Fruit fly (Drosophila melanogaster) whole organism, wandering third instar larva: ENCODE data around the gene Proc-R.

Experiments
- Abd-B ChIP-seq: fragments of >200 bp; optimal IDR thresholded peaks from 2 replicates; lab custom pipeline; 2017; ENCODE audit warnings: missing biosample characterization, missing genetic modification characterization
- CG9705 ChIP-seq: fragments of 200-800 bp; sonication (Bioruptor generic); optimal IDR thresholded peaks from 2 replicates; lab custom pipeline; 2018; ENCODE audit warnings: missing biosample characterization, mild to moderate bottlenecking, missing genetic modification characterization
- Dfd ChIP-seq: fragments of >200 bp; optimal IDR thresholded peaks from 2 replicates; lab custom pipeline; 2017; ENCODE audit warnings: missing biosample characterization, missing genetic modification characterization
- GATAd ChIP-seq: sonication (Bioruptor generic); optimal IDR thresholded peaks from 2 replicates; lab custom pipeline; 2016; ENCODE audit warnings: missing biosample characterization, missing genetic modification characterization
- HLH106 ChIP-seq: fragments of 200-800 bp; optimal IDR thresholded peaks from 3 replicates; lab custom pipeline; 2019; ENCODE audit warnings: missing biosample characterization, mild to moderate bottlenecking, missing genetic modification characterization, moderate library complexity
- Hnf4 ChIP-seq: fragments of 200-800 bp; sonication (Bioruptor generic); optimal IDR thresholded peaks from 2 replicates; lab custom pipeline; 2016; ENCODE audit warnings: missing biosample characterization, mild to moderate bottlenecking, missing genetic modification characterization
- Hr78 ChIP-seq: fragments of >200 bp; optimal IDR thresholded peaks from 2 replicates; lab custom pipeline; 2017; ENCODE audit warnings: missing biosample characterization, missing genetic modification characterization
- Hr83 ChIP-seq: fragments of 200-300 bp; sonication (Bioruptor generic); optimal IDR thresholded peaks from 2 replicates; lab custom pipeline; 2016; ENCODE audit warnings: missing biosample characterization, mild to moderate bottlenecking, missing genetic modification characterization, moderate library complexity; ENCODE audit not compliant: poor library complexity, severe bottlenecking
- Jra ChIP-seq: sonication (Bioruptor generic); optimal IDR thresholded peaks from 2 replicates; lab custom pipeline; 2016; ENCODE audit warnings: missing biosample characterization, missing genetic modification characterization
- Myc ChIP-seq: fragments of >200 bp; optimal IDR thresholded peaks from 2 replicates; lab custom pipeline; 2017
- N ChIP-seq: fragments of >200 bp; optimal IDR thresholded peaks from 2 replicates; lab custom pipeline; 2018; ENCODE audit warnings: missing biosample characterization, missing external identifiers, missing genetic modification characterization
- Rel ChIP-seq, 2 experiments: fragments of 200-800 bp; sonication (Bioruptor generic) in 1 of 2; optimal IDR thresholded peaks; 2 replicates in 1 of 2; 3 replicates in 1 of 2; lab custom pipeline; 2016 to 2019; ENCODE audit warnings: mild to moderate bottlenecking in 2 of 2, missing biosample characterization in 2 of 2, missing genetic modification characterization in 2 of 2, moderate library complexity in 1 of 2
- Sp1 ChIP-seq: fragments of 200-800 bp; sonication (Bioruptor generic); optimal IDR thresholded peaks from 3 replicates; lab custom pipeline; 2019; ENCODE audit warnings: missing biosample characterization, mild to moderate bottlenecking, missing genetic modification characterization, moderate library complexity
- Vsx2 ChIP-seq: fragments of 200-300, 225-300 bp; sonication (Bioruptor generic); optimal IDR thresholded peaks from 2 replicates; lab custom pipeline; 2018; ENCODE audit warnings: missing biosample characterization, missing genetic modification characterization; ENCODE audit not compliant: partially characterized antibody
- br ChIP-seq: fragments of 200-800 bp; sonication (Bioruptor generic); optimal IDR thresholded peaks from 2 replicates; lab custom pipeline; 2016; ENCODE audit warnings: missing biosample characterization, missing genetic modification characterization
- dl ChIP-seq, 2 experiments: fragments of 175-275, 200-275 bp in 1 of 2; fragments of 200-275 bp in 1 of 2; sonication (Bioruptor generic); optimal IDR thresholded peaks; lab custom pipeline; 2018; ENCODE audit warnings: mild to moderate bottlenecking in 2 of 2, missing biosample characterization in 2 of 2, missing genetic modification characterization in 2 of 2, moderate library complexity in 2 of 2; ENCODE audit not compliant: partially characterized antibody in 2 of 2, insufficient read depth in 1 of 2
- dmrt93B ChIP-seq: fragments of 200-800 bp; sonication (Bioruptor generic); optimal IDR thresholded peaks from 2 replicates; lab custom pipeline; 2018; ENCODE audit warnings: missing biosample characterization, mild to moderate bottlenecking, missing genetic modification characterization
- dsf ChIP-seq: sonication (Bioruptor generic); optimal IDR thresholded peaks from 2 replicates; lab custom pipeline; 2016; ENCODE audit warnings: missing biosample characterization, missing genetic modification characterization, borderline replicate concordance
- foxo ChIP-seq, 2 experiments: fragments of 200-800 bp; sonication (Bioruptor generic); optimal IDR thresholded peaks; 2 replicates in 1 of 2; 3 replicates in 1 of 2; lab custom pipeline; 2016 to 2017; ENCODE audit warnings: missing biosample characterization in 2 of 2, missing genetic modification characterization in 2 of 2
- fru ChIP-seq: fragments of 200-800 bp; sonication (Bioruptor generic); optimal IDR thresholded peaks from 3 replicates; lab custom pipeline; 2016; ENCODE audit warnings: missing biosample characterization, mild to moderate bottlenecking, missing genetic modification characterization
- h ChIP-seq: fragments of 200-800 bp; sonication (Bioruptor generic); optimal IDR thresholded peaks from 3 replicates; lab custom pipeline; 2016; ENCODE audit warnings: missing biosample characterization, mild to moderate bottlenecking, missing genetic modification characterization
- jim ChIP-seq: fragments of 175-275, 200-325 bp; sonication (Bioruptor generic); optimal IDR thresholded peaks from 2 replicates; lab custom pipeline; 2016; ENCODE audit warnings: missing biosample characterization, mild to moderate bottlenecking, missing genetic modification characterization
- lola ChIP-seq: fragments of >200 bp; optimal IDR thresholded peaks from 2 replicates; lab custom pipeline; 2017; ENCODE audit warnings: missing biosample characterization, missing genetic modification characterization
- pan ChIP-seq: fragments of >200 bp; optimal IDR thresholded peaks from 2 replicates; lab custom pipeline; 2017
- psq ChIP-seq: fragments of 200-800 bp; sonication (Bioruptor generic); optimal IDR thresholded peaks from 3 replicates; lab custom pipeline; 2017; ENCODE audit warnings: missing biosample characterization, mild to moderate bottlenecking, missing genetic modification characterization, moderate library complexity
- rgr ChIP-seq: fragments of 200-800 bp; sonication (Bioruptor generic); optimal IDR thresholded peaks from 3 replicates; lab custom pipeline; 2016; ENCODE audit warnings: missing biosample characterization, mild to moderate bottlenecking, missing genetic modification characterization
- sage ChIP-seq: fragments of 200-800 bp; sonication (Bioruptor generic); optimal IDR thresholded peaks from 2 replicates; lab custom pipeline; 2016; ENCODE audit warnings: missing biosample characterization, mild to moderate bottlenecking, missing genetic modification characterization
- sv ChIP-seq: fragments of 200-800 bp; sonication (Bioruptor generic); optimal IDR thresholded peaks from 3 replicates; lab custom pipeline; 2016; ENCODE audit warnings: missing biosample characterization, missing genetic modification characterization
- usp ChIP-seq: fragments of >200 bp; optimal IDR thresholded peaks from 2 replicates; lab custom pipeline; 2017; ENCODE audit warnings: missing biosample characterization, missing genetic modification characterization
- woc ChIP-seq: sonication (Bioruptor generic); optimal IDR thresholded peaks from 2 replicates; lab custom pipeline; 2016; ENCODE audit warnings: missing biosample characterization, mild to moderate bottlenecking, missing genetic modification characterization

Proc-R gene

DNA sequence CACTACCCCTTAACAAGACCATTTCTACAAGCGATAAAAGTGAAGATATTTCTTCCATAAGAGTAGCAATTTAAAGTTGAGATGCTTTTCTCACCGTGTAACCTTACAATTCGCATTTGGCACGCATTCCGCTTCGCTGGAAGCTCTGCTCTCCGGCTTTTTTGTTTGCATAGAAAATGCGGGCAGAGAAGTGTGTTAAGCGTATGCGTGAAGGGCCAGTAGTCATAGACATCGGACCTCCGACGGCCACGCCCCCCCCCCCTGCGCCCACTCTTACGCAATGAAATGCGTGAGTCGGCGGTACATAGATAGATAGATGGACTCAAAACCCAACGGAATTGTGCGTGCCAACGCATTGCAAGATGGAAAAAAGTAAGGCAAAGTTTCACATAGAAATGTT is 38.3 kb upstream of the Proc-R start:
- TF ChIP-seq pan (lab: Kevin White, UChicago), result no peak
- TF ChIP-seq Myc (lab: Kevin White, UChicago), result no peak
- TF ChIP-seq Dfd (GFP tag; lab: Kevin White, UChicago), result no peak
- no peak for TF ChIP-seq Hnf4 (GFP tag; lab: Kevin White, UChicago)
- TF ChIP-seq h (GFP tag; lab: Kevin White, UChicago), result no peak
- TF ChIP-seq Hr83, result no peak
- no peak for TF ChIP-seq GATAd (GFP tag; lab: Kevin White, UChicago)
- no peak for TF ChIP-seq CG9705 (GFP tag; lab: Kevin White, UChicago)
- no peak for TF ChIP-seq rgr (GFP tag; lab: Kevin White, UChicago)
- TF ChIP-seq usp (GFP tag; lab: Kevin White, UChicago), result no peak
- no peak for TF ChIP-seq dl (GFP tag; optimal IDR thresholded peaks at IDR 0.05; lab: Kevin White, UChicago; ENCODE audit: insufficient read depth in 1 of 2, partially characterized antibody in 2 of 2)
- TF ChIP-seq woc (GFP tag; lab: Kevin White, UChicago), result no peak
- TF ChIP-seq Vsx2 (GFP tag; lab: Kevin White, UChicago), result no peak
- no peak for TF ChIP-seq Hr78 (GFP tag; lab: Kevin White, UChicago)
- TF ChIP-seq sv (GFP tag; lab: Kevin White, UChicago), result no peak
- TF ChIP-seq sage (GFP tag; lab: Kevin White, UChicago), result no peak

DNA sequence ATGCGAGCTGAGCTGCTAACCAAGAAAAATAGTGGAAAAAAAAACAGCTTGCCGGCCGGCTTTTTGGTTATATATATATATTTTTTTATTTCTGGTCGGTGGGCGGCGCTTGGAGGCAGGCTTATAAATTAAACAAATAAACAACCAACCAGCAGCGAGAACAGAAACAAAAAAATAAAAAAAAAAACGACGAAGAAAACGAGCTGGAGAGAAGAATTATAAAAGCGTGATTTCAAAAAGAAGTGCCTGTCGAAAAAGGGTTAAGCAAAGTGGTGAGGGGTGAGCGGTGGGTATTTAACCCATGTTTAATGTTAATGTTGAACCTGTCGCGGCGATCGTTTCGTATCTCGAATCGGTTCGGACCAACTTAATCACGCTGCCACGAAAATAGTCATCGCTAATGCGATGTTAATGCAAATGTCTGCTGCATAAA is 36.5 kb upstream of the Proc-R start:
- TF ChIP-seq Myc (lab: Kevin White, UChicago) (no peak), Sp1 (GFP tag; lab: Kevin White, UChicago) (peak; percentile 17)

DNA sequence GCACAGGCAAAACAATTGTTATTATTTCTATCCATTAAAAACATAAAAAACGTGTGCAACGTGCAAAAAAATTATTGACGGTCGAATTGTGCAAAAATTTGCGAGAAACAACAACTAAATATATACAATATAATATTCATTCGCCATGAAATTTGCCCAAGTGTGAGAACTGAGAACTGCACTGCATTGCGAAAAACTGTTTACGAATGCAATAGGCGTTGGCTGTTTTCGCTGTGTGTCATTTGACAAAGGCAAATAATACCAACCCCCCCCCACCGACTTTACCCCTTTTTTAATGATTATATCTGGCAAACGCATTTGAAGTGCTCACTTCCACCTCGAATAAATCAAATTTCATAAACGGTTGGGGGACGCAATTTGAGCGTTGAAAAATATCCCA is 32.7 kb upstream of the Proc-R start:
- TF ChIP-seq sv (GFP tag; lab: Kevin White, UChicago) (no peak), sage (GFP tag; lab: Kevin White, UChicago) (no peak), HLH106 (tag; lab: Kevin White, UChicago) (no peak), fru (GFP tag; lab: Kevin White, UChicago) (no peak), woc (GFP tag; lab: Kevin White, UChicago) (no peak), psq (GFP tag; lab: Kevin White, UChicago) (no peak), N (GFP tag; lab: Kevin White, UChicago) (no peak), dsf (no peak), CG9705 (GFP tag; lab: Kevin White, UChicago) (no peak), Dfd (GFP tag; lab: Kevin White, UChicago) (no peak), Hnf4 (GFP tag; lab: Kevin White, UChicago) (no peak), dmrt93B (GFP tag; lab: Kevin White, UChicago) (no peak), br (no peak), usp (GFP tag; lab: Kevin White, UChicago) (no peak), Myc (lab: Kevin White, UChicago) (no peak)

DNA sequence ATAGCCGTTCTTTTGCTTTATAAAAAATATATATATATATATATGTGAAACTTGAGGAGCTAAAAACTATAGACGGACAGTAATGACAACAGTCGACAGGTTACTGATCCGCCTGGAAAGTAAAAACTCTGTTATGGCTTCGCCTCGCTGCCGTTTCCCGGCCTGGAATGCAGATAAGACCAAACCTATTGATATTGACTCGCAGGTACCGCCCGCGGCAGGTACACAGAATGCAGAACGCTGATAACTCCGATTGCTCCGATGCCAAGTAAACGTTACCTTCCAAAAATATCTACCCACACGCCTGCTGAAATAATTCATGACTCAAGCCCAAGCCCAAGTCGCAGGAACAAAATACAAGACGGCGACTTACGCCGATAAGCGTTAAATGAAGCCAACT is 30.3 kb upstream of the Proc-R start:
- TF ChIP-seq sage (GFP tag; lab: Kevin White, UChicago), result no peak
- peak; percentile 22 for TF ChIP-seq Hr83
- no peak for TF ChIP-seq Rel (GFP tag; optimal IDR thresholded peaks at IDR 0.05; lab: Kevin White, UChicago)
- no peak for TF ChIP-seq Rel (tag; optimal IDR thresholded peaks at IDR 0.05; lab: Kevin White, UChicago)
- no peak for TF ChIP-seq fru (GFP tag; lab: Kevin White, UChicago)
- no peak for TF ChIP-seq woc (GFP tag; lab: Kevin White, UChicago)
- TF ChIP-seq sv (GFP tag; lab: Kevin White, UChicago), result no peak
- TF ChIP-seq h (GFP tag; lab: Kevin White, UChicago), result peak; percentile 30
- TF ChIP-seq rgr (GFP tag; lab: Kevin White, UChicago), result peak; percentile 30
- no peak for TF ChIP-seq foxo (GFP tag; optimal IDR thresholded peaks at IDR 0.05; lab: Kevin White, UChicago)
- TF ChIP-seq lola (GFP tag; lab: Kevin White, UChicago), result no peak
- TF ChIP-seq jim, result no peak
- TF ChIP-seq dsf, result peak; percentile 52
- no peak for TF ChIP-seq HLH106 (tag; lab: Kevin White, UChicago)
- TF ChIP-seq Hnf4 (GFP tag; lab: Kevin White, UChicago), result peak; percentile 19
- TF ChIP-seq GATAd (GFP tag; lab: Kevin White, UChicago), result peak; percentile 21
- no peak for TF ChIP-seq Vsx2 (GFP tag; lab: Kevin White, UChicago)
- TF ChIP-seq dmrt93B (GFP tag; lab: Kevin White, UChicago), result no peak
- peak; percentile 5 for TF ChIP-seq br
- no peak for TF ChIP-seq Abd-B (GFP tag; lab: Kevin White, UChicago)
- TF ChIP-seq Sp1 (GFP tag; lab: Kevin White, UChicago), result peak; percentile 5
- TF ChIP-seq Jra (GFP tag; lab: Kevin White, UChicago), result no peak
